Worm (Caenorhabditis elegans) whole organism, L2 larva: Measurements from ENCODE around the gene F44E7.7.

Experiments
- C34F6.9 ChIP-seq: fragments of 150-350 bp; optimal IDR thresholded peaks from 2 replicates; lab custom pipeline; 2014; ENCODE audit warnings: missing biosample characterization, missing genetic modification characterization
- Y55F3AM.14 ChIP-seq: fragments of 200-800 bp; sonication (Bioruptor generic); optimal IDR thresholded peaks from 2 replicates; lab custom pipeline; 2018; ENCODE audit warnings: mild to moderate bottlenecking, missing genetic modification characterization, missing compliant biosample characterization
- aly-2 ChIP-seq: fragments of 150-350 bp; optimal IDR thresholded peaks from 2 replicates; lab custom pipeline; 2014; ENCODE audit warnings: missing biosample characterization, missing genetic modification characterization
- ama-1 ChIP-seq: fragments of 150-350 bp; optimal IDR thresholded peaks from 2 replicates; lab custom pipeline; 2018; ENCODE audit warnings: inconsistent platforms
- blmp-1 ChIP-seq: sonication (generic microtip); optimal IDR thresholded peaks from 2 replicates; lab custom pipeline; 2017; ENCODE audit warnings: missing genetic modification characterization, mild to moderate bottlenecking, missing compliant biosample characterization, antibody characterized with exemption, moderate library complexity; ENCODE audit not compliant: insufficient read depth
- ceh-16 ChIP-seq: fragments of 150-350 bp; optimal IDR thresholded peaks from 2 replicates; lab custom pipeline; 2014; ENCODE audit warnings: missing biosample characterization, missing genetic modification characterization
- ceh-82 ChIP-seq: fragments of 150-350 bp; optimal IDR thresholded peaks from 2 replicates; lab custom pipeline; 2014; ENCODE audit warnings: missing biosample characterization, missing genetic modification characterization
- crh-2 ChIP-seq: sonication (generic microtip); optimal IDR thresholded peaks from 2 replicates; lab custom pipeline; 2017; ENCODE audit warnings: missing biosample characterization, missing genetic modification characterization
- dmd-4 ChIP-seq: sonication (generic microtip); optimal IDR thresholded peaks from 2 replicates; lab custom pipeline; 2017; ENCODE audit warnings: missing biosample characterization, missing genetic modification characterization
- egl-27 ChIP-seq: sonication (generic microtip); optimal IDR thresholded peaks from 3 replicates; lab custom pipeline; 2017; ENCODE audit warnings: missing biosample characterization, missing genetic modification reagents, missing genetic modification characterization
- elt-1 ChIP-seq: fragments of 150-350 bp; optimal IDR thresholded peaks from 2 replicates; lab custom pipeline; 2014; ENCODE audit warnings: missing biosample characterization, missing genetic modification characterization
- elt-3 ChIP-seq: sonication (generic microtip); optimal IDR thresholded peaks from 2 replicates; lab custom pipeline; 2017; ENCODE audit warnings: missing biosample characterization, missing genetic modification characterization
- fos-1 ChIP-seq: fragments of 150-350 bp; optimal IDR thresholded peaks from 2 replicates; lab custom pipeline; 2014; ENCODE audit warnings: missing biosample characterization, missing genetic modification characterization
- gmeb-1 ChIP-seq: fragments of 150-350 bp; optimal IDR thresholded peaks from 2 replicates; lab custom pipeline; 2014; ENCODE audit warnings: missing biosample characterization, missing genetic modification characterization
- lin-13 ChIP-seq: fragments of 150-350 bp; optimal IDR thresholded peaks from 2 replicates; lab custom pipeline; 2014; ENCODE audit warnings: missing biosample characterization, missing genetic modification reagents, missing genetic modification characterization
- lin-39 ChIP-seq: fragments of 150-350 bp; optimal IDR thresholded peaks from 2 replicates; lab custom pipeline; 2014; ENCODE audit warnings: missing biosample characterization, missing genetic modification reagents, missing genetic modification characterization
- lsy-2 ChIP-seq, 2 experiments: fragments of 150-350 bp in 1 of 2; sonication (generic microtip) in 1 of 2; optimal IDR thresholded peaks; 2 replicates each; lab custom pipeline; 2014 to 2017; ENCODE audit warnings: missing biosample characterization in 2 of 2, missing genetic modification characterization in 2 of 2
- mab-5 ChIP-seq: fragments of 150-350 bp; optimal IDR thresholded peaks from 2 replicates; lab custom pipeline; 2014; ENCODE audit warnings: missing biosample characterization, missing genetic modification characterization
- mbf-1 ChIP-seq: sonication (generic microtip); optimal IDR thresholded peaks from 2 replicates; lab custom pipeline; 2017; ENCODE audit warnings: missing biosample characterization, missing genetic modification characterization
- mdl-1 ChIP-seq, 2 experiments: fragments of 150-350 bp in 1 of 2; sonication (generic microtip) in 1 of 2; optimal IDR thresholded peaks; 2 replicates each; lab custom pipeline; 2017; ENCODE audit warnings: missing biosample characterization in 2 of 2, missing genetic modification characterization in 2 of 2
- nhr-10 ChIP-seq: sonication (generic microtip); optimal IDR thresholded peaks from 2 replicates; lab custom pipeline; 2017; ENCODE audit warnings: missing biosample characterization, missing genetic modification characterization
- nhr-11 ChIP-seq: fragments of 150-350 bp; optimal IDR thresholded peaks from 2 replicates; lab custom pipeline; 2014; ENCODE audit warnings: missing biosample characterization, missing genetic modification characterization
- nhr-12 ChIP-seq: fragments of 150-350 bp; optimal IDR thresholded peaks from 2 replicates; lab custom pipeline; 2014; ENCODE audit warnings: missing biosample characterization, missing genetic modification characterization
- nhr-129 ChIP-seq: fragments of 150-350 bp; optimal IDR thresholded peaks from 2 replicates; lab custom pipeline; 2014; ENCODE audit warnings: missing biosample characterization, missing genetic modification characterization
- nhr-21 ChIP-seq: fragments of 150-350 bp; optimal IDR thresholded peaks from 2 replicates; lab custom pipeline; 2014; ENCODE audit warnings: missing biosample characterization, missing genetic modification characterization
- nhr-23 ChIP-seq: fragments of 150-350 bp; optimal IDR thresholded peaks from 2 replicates; lab custom pipeline; 2014; ENCODE audit warnings: missing biosample characterization, missing genetic modification reagents, missing genetic modification characterization
- nhr-237 ChIP-seq: fragments of 150-350 bp; optimal IDR thresholded peaks from 2 replicates; lab custom pipeline; 2014; ENCODE audit warnings: missing biosample characterization, missing genetic modification characterization
- nhr-25 ChIP-seq: fragments of 150-350 bp; sonication (generic microtip); optimal IDR thresholded peaks from 3 replicates; lab custom pipeline; 2014; ENCODE audit warnings: missing biosample characterization, missing genetic modification characterization
- nhr-6 ChIP-seq: fragments of 150-350 bp; optimal IDR thresholded peaks from 2 replicates; lab custom pipeline; 2014; ENCODE audit warnings: missing biosample characterization, missing genetic modification characterization
- nhr-77 ChIP-seq: fragments of 150-350 bp; optimal IDR thresholded peaks from 2 replicates; lab custom pipeline; 2014; ENCODE audit warnings: missing biosample characterization, missing genetic modification characterization
- peb-1 ChIP-seq: fragments of 150-350 bp; optimal IDR thresholded peaks from 2 replicates; lab custom pipeline; 2014; ENCODE audit warnings: missing biosample characterization, missing genetic modification characterization
- sem-4 ChIP-seq: fragments of 150-350 bp; optimal IDR thresholded peaks from 2 replicates; lab custom pipeline; 2014; ENCODE audit warnings: missing biosample characterization, missing genetic modification reagents, missing genetic modification characterization
- skn-1 ChIP-seq: sonication (generic microtip); optimal IDR thresholded peaks from 2 replicates; lab custom pipeline; 2017; ENCODE audit warnings: missing biosample characterization, missing genetic modification characterization
- sma-3 ChIP-seq: sonication (generic microtip); optimal IDR thresholded peaks from 2 replicates; lab custom pipeline; 2016; ENCODE audit warnings: missing genetic modification reagents, missing genetic modification characterization, missing compliant biosample characterization
- sma-9 ChIP-seq, 2 experiments: fragments of 150-350 bp in 1 of 2; sonication (generic microtip) in 1 of 2; optimal IDR thresholded peaks; 2 replicates each; lab custom pipeline; 2014 to 2016; ENCODE audit warnings: missing genetic modification characterization in 2 of 2, mild to moderate bottlenecking in 1 of 2, missing biosample characterization in 1 of 2, missing compliant biosample characterization in 1 of 2, missing genetic modification reagents in 1 of 2, moderate library complexity in 1 of 2
- snpc-4 ChIP-seq: fragments of 150-350 bp; optimal IDR thresholded peaks from 2 replicates; lab custom pipeline; 2014; ENCODE audit warnings: missing biosample characterization, missing genetic modification characterization
- unc-55 ChIP-seq: fragments of 150-350 bp; sonication (generic microtip); optimal IDR thresholded peaks from 3 replicates; lab custom pipeline; 2014; ENCODE audit warnings: missing biosample characterization, missing genetic modification reagents, missing genetic modification characterization
- unc-62 ChIP-seq: fragments of 150-350 bp; optimal IDR thresholded peaks from 2 replicates; lab custom pipeline; 2014; ENCODE audit warnings: missing biosample characterization, missing genetic modification reagents, missing genetic modification characterization
- zag-1 ChIP-seq: fragments of 150-350 bp; optimal IDR thresholded peaks from 2 replicates; lab custom pipeline; 2014; ENCODE audit warnings: missing biosample characterization, missing genetic modification characterization
- ztf-1 ChIP-seq: fragments of 200-800 bp; sonication (Bioruptor generic); conservative IDR thresholded peaks from 2 replicates; pipeline ENCODE4 v1.3.6; 2022; ENCODE audit warnings: missing genetic modification characterization, missing compliant biosample characterization
- ztf-11 ChIP-seq: sonication (generic microtip); optimal IDR thresholded peaks from 2 replicates; lab custom pipeline; 2017; ENCODE audit warnings: missing biosample characterization, missing genetic modification characterization
- ztf-4 ChIP-seq: fragments of 150-350 bp; optimal IDR thresholded peaks from 2 replicates; lab custom pipeline; 2014; ENCODE audit warnings: missing biosample characterization, missing genetic modification characterization

Gene F44E7.7

ce11 chrV:5785372-5785771 is at the start of gene F44E7.7:
Gene F44E7.7, minus strand, starts transcription at chrV:5785472.
- TF ChIP-seq lin-13 (GFP tag; lab: Kevin White, UChicago): no peak
- no peak for TF ChIP-seq dmd-4 (tag; lab: Kevin White, UChicago)
- no peak for TF ChIP-seq ama-1 (lab: Kevin White, UChicago)
- no peak for TF ChIP-seq ceh-16 (tag; lab: Kevin White, UChicago)
- TF ChIP-seq blmp-1 (tag; lab: Kevin White, UChicago): no peak
- no peak for TF ChIP-seq mbf-1
- TF ChIP-seq nhr-6: no peak
- no peak for TF ChIP-seq ztf-1 (GFP tag; lab: Robert Waterston, UW)
- TF ChIP-seq lin-39: no peak
- TF ChIP-seq ztf-11 (tag; lab: Kevin White, UChicago): no peak
- TF ChIP-seq Y55F3AM.14 (GFP tag; lab: Kevin White, UChicago): no peak
- TF ChIP-seq skn-1: no peak

- no peak for TF ChIP-seq unc-62 (GFP tag; lab: Kevin White, UChicago)
These were observed 48.3 kb upstream of the F44E7.7 start, which contains the start of gene srh-76 for ce11 chrV:5833531-5833930. Gene srh-76, plus strand, starts transcription at chrV:5833831.

DNA sequence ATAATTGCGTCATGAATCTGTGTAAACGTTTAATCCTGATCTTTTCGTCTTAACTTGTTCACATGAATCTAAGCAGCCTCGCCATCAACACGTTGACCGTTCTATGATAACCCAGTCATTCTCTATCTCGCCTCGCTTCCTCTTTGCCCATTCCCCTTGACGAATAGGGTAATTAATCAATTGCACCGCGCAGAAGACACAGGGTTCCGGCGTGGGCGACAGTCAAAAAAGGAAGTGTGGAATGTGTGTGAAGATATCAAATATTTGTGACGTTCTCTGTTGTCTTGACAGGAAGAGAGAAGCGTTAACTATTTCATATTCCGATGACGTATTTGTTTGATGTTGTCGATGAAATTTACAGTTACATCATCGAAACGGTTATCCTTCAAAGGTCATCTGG is 47.5 kb upstream of the F44E7.7 start:
- peak; percentile 85 for TF ChIP-seq sma-9 (GFP tag; optimal IDR thresholded peaks at IDR 0.05; lab: Kevin White, UChicago)
- TF ChIP-seq sma-9 (tag; optimal IDR thresholded peaks at IDR 0.05; lab: Kevin White, UChicago): no peak
- TF ChIP-seq blmp-1 (tag; lab: Kevin White, UChicago): peak; percentile 70
- peak; percentile 50 for TF ChIP-seq egl-27
- TF ChIP-seq fos-1 (tag; lab: Kevin White, UChicago): peak; percentile 12
- no peak for TF ChIP-seq nhr-23 (tag; lab: Kevin White, UChicago)
- TF ChIP-seq Y55F3AM.14 (GFP tag; lab: Kevin White, UChicago): peak; percentile 55
- TF ChIP-seq ceh-82 (tag; lab: Kevin White, UChicago): no peak
- TF ChIP-seq mab-5 (tag; lab: Kevin White, UChicago): peak; percentile 47
- no peak for TF ChIP-seq aly-2 (tag; lab: Kevin White, UChicago)
- no peak for TF ChIP-seq snpc-4 (tag; lab: Kevin White, UChicago)
- no peak for TF ChIP-seq elt-3
- TF ChIP-seq C34F6.9: no peak
- peak; percentile 89 for TF ChIP-seq sma-3
- peak; percentile 33 for TF ChIP-seq nhr-129 (tag; lab: Kevin White, UChicago)
- TF ChIP-seq gmeb-1: no peak
- TF ChIP-seq nhr-25 (tag; lab: Kevin White, UChicago): peak; percentile 93
- TF ChIP-seq crh-2: peak; percentile 23
- TF ChIP-seq elt-1 (tag; lab: Kevin White, UChicago): no peak
- peak; percentile 94 for TF ChIP-seq nhr-21 (tag; lab: Kevin White, UChicago)
- TF ChIP-seq lin-39: no peak
- no peak for TF ChIP-seq mbf-1
- TF ChIP-seq sem-4 (tag; lab: Kevin White, UChicago): peak; percentile 8

DNA sequence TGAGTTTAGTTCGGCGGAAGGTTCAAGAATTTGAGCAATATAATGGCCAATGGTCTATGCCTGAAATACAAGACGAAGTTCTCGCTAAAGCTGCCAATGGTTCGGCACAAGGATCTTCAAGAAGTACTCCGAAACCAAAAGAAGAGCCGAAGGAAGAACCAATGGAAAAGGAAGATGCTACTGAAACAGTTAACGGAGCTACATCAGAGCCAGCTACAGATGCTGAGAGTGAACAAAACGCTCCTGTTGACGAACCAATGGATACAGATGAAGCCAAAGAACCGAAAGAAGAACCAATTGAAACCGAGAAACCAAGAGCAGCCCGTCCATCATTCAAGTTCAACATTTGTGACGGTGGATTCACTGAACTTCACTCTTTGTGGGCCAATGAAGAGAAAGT is 46.0 kb upstream of the F44E7.7 start:
- TF ChIP-seq sma-9 (GFP tag; optimal IDR thresholded peaks at IDR 0.05; lab: Kevin White, UChicago): no peak
- no peak for TF ChIP-seq sma-9 (tag; optimal IDR thresholded peaks at IDR 0.05; lab: Kevin White, UChicago)
- TF ChIP-seq ztf-4 (tag; lab: Kevin White, UChicago): no peak
- no peak for TF ChIP-seq elt-3
- TF ChIP-seq peb-1: no peak
- no peak for TF ChIP-seq nhr-77 (tag; lab: Kevin White, UChicago)
- no peak for TF ChIP-seq nhr-10 (tag; lab: Kevin White, UChicago)
- TF ChIP-seq dmd-4 (tag; lab: Kevin White, UChicago): no peak
- TF ChIP-seq zag-1 (tag; lab: Kevin White, UChicago): no peak
- no peak for TF ChIP-seq ceh-82 (tag; lab: Kevin White, UChicago)
- TF ChIP-seq nhr-23 (tag; lab: Kevin White, UChicago): no peak
- no peak for TF ChIP-seq sem-4 (tag; lab: Kevin White, UChicago)
- TF ChIP-seq lin-39: no peak
- TF ChIP-seq nhr-25 (tag; lab: Kevin White, UChicago): no peak
- no peak for TF ChIP-seq Y55F3AM.14 (GFP tag; lab: Kevin White, UChicago)

- TF ChIP-seq nhr-11 (tag; lab: Kevin White, UChicago) (no peak), lsy-2 (tag; optimal IDR thresholded peaks at IDR 0.05; lab: Kevin White, UChicago) (no peak), ceh-16 (tag; lab: Kevin White, UChicago) (no peak), nhr-77 (tag; lab: Kevin White, UChicago) (no peak), nhr-237 (no peak), fos-1 (tag; lab: Kevin White, UChicago) (no peak), nhr-12 (tag; lab: Kevin White, UChicago) (no peak), aly-2 (tag; lab: Kevin White, UChicago) (no peak), Y55F3AM.14 (GFP tag; lab: Kevin White, UChicago) (no peak), mbf-1 (no peak), dmd-4 (tag; lab: Kevin White, UChicago) (no peak), crh-2 (no peak), ztf-1 (GFP tag; lab: Robert Waterston, UW) (no peak), sma-9 (GFP tag; optimal IDR thresholded peaks at IDR 0.05; lab: Kevin White, UChicago) (no peak), sma-9 (tag; optimal IDR thresholded peaks at IDR 0.05; lab: Kevin White, UChicago) (no peak), mdl-1 (tag; optimal IDR thresholded peaks at IDR 0.05; lab: Kevin White, UChicago) (no peak), unc-55 (no peak), nhr-6 (no peak), ceh-82 (tag; lab: Kevin White, UChicago) (no peak), sma-3 (no peak)
These were observed 41.3 kb upstream of the F44E7.7 start, which contains the start of gene let-418 for ce11 chrV:5826592-5826991. Gene let-418, plus strand, starts transcription at chrV:5826833.
